Fruit fly (Drosophila melanogaster) whole organism, embryonic: ENCODE results near the gene CG2187.

ENCODE experiments used
- Bdp1 ChIP-seq: fragments of 200-800 bp; sonication (Bioruptor generic); optimal IDR thresholded peaks from 3 replicates; lab custom pipeline; 2016; ENCODE audit warnings: missing biosample characterization, missing genetic modification characterization
- CG1024 ChIP-seq: fragments of 200-800 bp; sonication (Bioruptor generic); IDR thresholded peaks from 2 replicates; pipeline ENCODE4 v1.3.6; 2022; ENCODE audit warnings: missing biosample characterization, missing genetic modification characterization
- CG10565 ChIP-seq: fragments of 200-800 bp; sonication (Bioruptor generic); optimal IDR thresholded peaks from 3 replicates; lab custom pipeline; 2016; ENCODE audit warnings: missing biosample characterization, mild to moderate bottlenecking, missing genetic modification characterization
- CG10654 ChIP-seq: fragments of 200-800 bp; sonication (Bioruptor generic); optimal IDR thresholded peaks from 2 replicates; lab custom pipeline; 2016; ENCODE audit warnings: missing biosample characterization, missing genetic modification characterization
- CG11093 ChIP-seq: fragments of 200-800 bp; sonication (Bioruptor generic); IDR thresholded peaks from 3 replicates; pipeline ENCODE4 v1.3.6; 2022; ENCODE audit warnings: missing biosample characterization, missing genetic modification characterization
- CG11560 ChIP-seq: fragments of 200-800 bp; sonication (Bioruptor generic); IDR thresholded peaks from 3 replicates; pipeline ENCODE4 v1.3.6; 2022; ENCODE audit warnings: missing biosample characterization, missing genetic modification characterization
- CG12219 ChIP-seq: fragments of 200-800 bp; sonication (Bioruptor generic); optimal IDR thresholded peaks from 3 replicates; lab custom pipeline; 2018; ENCODE audit warnings: missing biosample characterization, mild to moderate bottlenecking, missing genetic modification characterization
- CG12299 ChIP-seq: fragments of 200-800 bp; sonication (Bioruptor generic); optimal IDR thresholded peaks from 2 replicates; lab custom pipeline; 2018; ENCODE audit warnings: missing biosample characterization, mild to moderate bottlenecking, missing genetic modification characterization
- CG13296 ChIP-seq: fragments of 200-800 bp; sonication (Bioruptor generic); optimal IDR thresholded peaks from 3 replicates; lab custom pipeline; 2018; ENCODE audit warnings: missing biosample characterization, mild to moderate bottlenecking, missing genetic modification characterization
- CG15269 ChIP-seq: fragments of 200-800 bp; sonication (Bioruptor generic); optimal IDR thresholded peaks from 2 replicates; lab custom pipeline; 2018; ENCODE audit warnings: missing biosample characterization, mild to moderate bottlenecking, missing genetic modification characterization, moderate library complexity
- CG15696 ChIP-seq: fragments of 200-800 bp; sonication (Bioruptor generic); optimal IDR thresholded peaks from 2 replicates; lab custom pipeline; 2019; ENCODE audit warnings: missing biosample characterization, mild to moderate bottlenecking, missing genetic modification characterization, moderate library complexity
- CG17328 ChIP-seq: fragments of 200-800 bp; sonication (Bioruptor generic); IDR thresholded peaks from 2 replicates; pipeline ENCODE4 v1.3.6; 2022; ENCODE audit warnings: missing biosample characterization, missing genetic modification characterization
- CG1832 ChIP-seq: fragments of 200-800 bp; sonication (Bioruptor generic); optimal IDR thresholded peaks from 2 replicates; lab custom pipeline; 2017; ENCODE audit warnings: missing biosample characterization, mild to moderate bottlenecking, missing genetic modification characterization, inconsistent platforms
- CG30020 ChIP-seq: fragments of 200-800 bp; optimal IDR thresholded peaks from 2 replicates; lab custom pipeline; 2019; ENCODE audit warnings: missing biosample characterization, mild to moderate bottlenecking, missing genetic modification characterization, moderate library complexity
- CG3065 ChIP-seq: fragments of 200-800 bp; sonication (Bioruptor generic); optimal IDR thresholded peaks from 2 replicates; lab custom pipeline; 2016; ENCODE audit warnings: missing biosample characterization, missing genetic modification characterization
- CG3838 ChIP-seq: fragments of 200-800 bp; sonication (Bioruptor generic); optimal IDR thresholded peaks from 3 replicates; lab custom pipeline; 2016; ENCODE audit warnings: missing biosample characterization, missing genetic modification characterization
- CG7271 ChIP-seq: fragments of 200-800 bp; sonication (Bioruptor generic); optimal IDR thresholded peaks from 2 replicates; lab custom pipeline; 2018; ENCODE audit warnings: missing biosample characterization, mild to moderate bottlenecking, missing genetic modification characterization, moderate library complexity
- CG8924 ChIP-seq: fragments of 200-800 bp; optimal IDR thresholded peaks from 3 replicates; lab custom pipeline; 2019; ENCODE audit warnings: missing biosample characterization, mild to moderate bottlenecking, missing genetic modification characterization, moderate library complexity
- CG9609 ChIP-seq: fragments of 200-800 bp; sonication (Bioruptor generic); optimal IDR thresholded peaks from 3 replicates; lab custom pipeline; 2016; ENCODE audit warnings: missing biosample characterization, missing genetic modification characterization
- CG9797 ChIP-seq: fragments of 200-800 bp; sonication (Bioruptor generic); optimal IDR thresholded peaks from 3 replicates; lab custom pipeline; 2018; ENCODE audit warnings: missing biosample characterization, mild to moderate bottlenecking, missing genetic modification characterization
- CG9876 ChIP-seq: fragments of 200-800 bp; sonication (Bioruptor generic); optimal IDR thresholded peaks from 2 replicates; lab custom pipeline; 2016; ENCODE audit warnings: missing biosample characterization, missing genetic modification characterization
- D ChIP-seq, 2 experiments: fragments of 200-800 bp in 1 of 2; fragments of >200 bp in 1 of 2; sonication (Bioruptor generic) in 1 of 2; optimal IDR thresholded peaks; 2 replicates in 1 of 2; 3 replicates in 1 of 2; lab custom pipeline; 2017; ENCODE audit warnings: mild to moderate bottlenecking in 1 of 2, missing biosample characterization in 1 of 2, missing genetic modification characterization in 1 of 2, missing genetic modification reagents in 1 of 2
- HLH3B ChIP-seq: fragments of 200-800 bp; sonication (Bioruptor generic); IDR thresholded peaks from 2 replicates; pipeline ENCODE4 v1.3.6; 2022; ENCODE audit warnings: missing biosample characterization, missing genetic modification characterization
- Hr78 ChIP-seq, 2 experiments: fragments of 200-800 bp in 1 of 2; fragments of >200 bp in 1 of 2; sonication (Bioruptor generic) in 1 of 2; optimal IDR thresholded peaks; 2 replicates each; lab custom pipeline; 2017 to 2019; ENCODE audit warnings: missing biosample characterization in 2 of 2, missing genetic modification characterization in 2 of 2, mild to moderate bottlenecking in 1 of 2, moderate library complexity in 1 of 2
- Lhr ChIP-seq: fragments of 200-800 bp; sonication (Bioruptor generic); optimal IDR thresholded peaks from 3 replicates; lab custom pipeline; 2017; ENCODE audit warnings: mild to moderate bottlenecking, missing biosample characterization, missing genetic modification reagents, missing genetic modification characterization
- Med ChIP-seq: fragments of 200-800 bp; sonication (Bioruptor generic); peaks from one replicate; lab custom pipeline; 2016; ENCODE audit warnings: missing biosample characterization, missing genetic modification characterization, mild to moderate bottlenecking, inconsistent platforms, moderate library complexity
- Mes4 ChIP-seq: fragments of 200-800 bp; sonication (Bioruptor generic); optimal IDR thresholded peaks from 2 replicates; lab custom pipeline; 2016; ENCODE audit warnings: missing biosample characterization, missing genetic modification characterization
- Trl ChIP-seq, 3 experiments: fragments of >200 bp in 2 of 3; fragments of 200-800 bp in 1 of 3; sonication (Bioruptor generic) in 1 of 3; optimal IDR thresholded peaks; 2 replicates in 1 of 3; 3 replicates in 2 of 3; lab custom pipeline; 2016 to 2017; ENCODE audit warnings: missing biosample characterization in 1 of 3, missing genetic modification characterization in 1 of 3
- Xrp1 ChIP-seq: fragments of 200-800 bp; sonication (Bioruptor generic); IDR thresholded peaks from 2 replicates; pipeline ENCODE4 v1.3.6; 2022; ENCODE audit warnings: missing biosample characterization, missing genetic modification characterization
- ab ChIP-seq: fragments of 200-800 bp; sonication (Bioruptor generic); optimal IDR thresholded peaks from 2 replicates; lab custom pipeline; 2016; ENCODE audit warnings: missing biosample characterization, missing genetic modification characterization
- ap ChIP-seq: fragments of 200-800 bp; sonication (Bioruptor generic); IDR thresholded peaks from 2 replicates; pipeline ENCODE4 v1.3.6; 2022; ENCODE audit warnings: missing biosample characterization, missing genetic modification characterization
- bowl ChIP-seq: fragments of 200-800 bp; sonication (Bioruptor generic); IDR thresholded peaks from 2 replicates; pipeline ENCODE4 v1.3.6; 2022; ENCODE audit warnings: missing biosample characterization, missing genetic modification characterization
- cas ChIP-seq: fragments of 200-800 bp; sonication (Bioruptor generic); IDR thresholded peaks from 2 replicates; pipeline ENCODE4 v1.3.6; 2022; ENCODE audit warnings: missing biosample characterization, missing genetic modification characterization
- ems ChIP-seq: fragments of 200-800 bp; sonication (Bioruptor generic); optimal IDR thresholded peaks from 3 replicates; lab custom pipeline; 2016; ENCODE audit warnings: missing biosample characterization, missing genetic modification characterization
- esg ChIP-seq: fragments of 200-800 bp; sonication (Bioruptor generic); conservative IDR thresholded peaks from 2 replicates; pipeline ENCODE4 v1.3.6; 2022; ENCODE audit warnings: missing biosample characterization, missing genetic modification characterization
- fd96Cb ChIP-seq: fragments of 200-800 bp; sonication (Bioruptor generic); optimal IDR thresholded peaks from 2 replicates; lab custom pipeline; 2018; ENCODE audit warnings: missing biosample characterization, mild to moderate bottlenecking, missing genetic modification characterization, moderate library complexity
- gem ChIP-seq: fragments of 200-800 bp; sonication (Bioruptor generic); optimal IDR thresholded peaks from 2 replicates; lab custom pipeline; 2019; ENCODE audit warnings: missing biosample characterization, mild to moderate bottlenecking, missing genetic modification characterization, moderate library complexity
- hb ChIP-seq: fragments of 200-800 bp; sonication (Bioruptor generic); IDR thresholded peaks from 3 replicates; pipeline ENCODE4 v1.3.6; 2022; ENCODE audit warnings: missing biosample characterization, missing genetic modification characterization; ENCODE audit not compliant: partially characterized antibody
- klu ChIP-seq: fragments of 200-800 bp; sonication (Bioruptor generic); IDR thresholded peaks from 2 replicates; pipeline ENCODE4 v1.3.6; 2022; ENCODE audit warnings: missing biosample characterization, missing genetic modification characterization
- lov ChIP-seq, 2 experiments: fragments of 200-800 bp in 1 of 2; fragments of >200 bp in 1 of 2; sonication (Bioruptor generic) in 1 of 2; IDR thresholded peaks in 1 of 2; optimal IDR thresholded peaks in 1 of 2; 2 replicates in 1 of 2; 3 replicates in 1 of 2; pipeline versions ENCODE4 v1.3.6 to Lab custom; 2017 to 2022; ENCODE audit warnings: missing biosample characterization in 1 of 2, missing genetic modification characterization in 1 of 2
- pan ChIP-seq, 4 experiments: fragments of >200 bp in 3 of 4; fragments of 200-800 bp in 1 of 4; sonication (Bioruptor generic) in 1 of 4; optimal IDR thresholded peaks in 3 of 4; IDR thresholded peaks in 1 of 4; 2 replicates each; pipeline versions ENCODE4 v1.3.6 to Lab custom; 2017 to 2022; ENCODE audit warnings: missing biosample characterization in 2 of 4, missing genetic modification characterization in 2 of 4, mixed read lengths in 1 of 4
- psq ChIP-seq: fragments of 200-800 bp; sonication (Bioruptor generic); optimal IDR thresholded peaks from 2 replicates; lab custom pipeline; 2017; ENCODE audit warnings: missing biosample characterization, missing genetic modification characterization
- rib ChIP-seq: fragments of 200-800 bp; sonication (Bioruptor generic); IDR thresholded peaks from 2 replicates; pipeline ENCODE4 v1.3.6; 2022; ENCODE audit warnings: missing biosample characterization, missing genetic modification characterization
- run ChIP-seq: fragments of 200-800 bp; sonication (Bioruptor generic); optimal IDR thresholded peaks from 3 replicates; lab custom pipeline; 2018; ENCODE audit warnings: missing biosample characterization, mild to moderate bottlenecking, missing genetic modification characterization
- scrt ChIP-seq: fragments of 200-800 bp; sonication (Bioruptor generic); optimal IDR thresholded peaks from 2 replicates; lab custom pipeline; 2018; ENCODE audit warnings: missing biosample characterization, mild to moderate bottlenecking, missing genetic modification characterization, moderate library complexity
- tx ChIP-seq: fragments of 200-800 bp; sonication (Bioruptor generic); optimal IDR thresholded peaks from 2 replicates; lab custom pipeline; 2016; ENCODE audit warnings: missing biosample characterization, missing genetic modification characterization
- usp ChIP-seq: fragments of >200 bp; optimal IDR thresholded peaks from 2 replicates; lab custom pipeline; 2017; ENCODE audit warnings: missing biosample characterization, missing genetic modification characterization
- vnd ChIP-seq: fragments of 200-800 bp; sonication (Bioruptor generic); IDR thresholded peaks from 3 replicates; pipeline ENCODE4 v1.3.6; 2022; ENCODE audit warnings: missing biosample characterization, missing genetic modification characterization; ENCODE audit not compliant: partially characterized antibody

CG2187 gene

DNA sequence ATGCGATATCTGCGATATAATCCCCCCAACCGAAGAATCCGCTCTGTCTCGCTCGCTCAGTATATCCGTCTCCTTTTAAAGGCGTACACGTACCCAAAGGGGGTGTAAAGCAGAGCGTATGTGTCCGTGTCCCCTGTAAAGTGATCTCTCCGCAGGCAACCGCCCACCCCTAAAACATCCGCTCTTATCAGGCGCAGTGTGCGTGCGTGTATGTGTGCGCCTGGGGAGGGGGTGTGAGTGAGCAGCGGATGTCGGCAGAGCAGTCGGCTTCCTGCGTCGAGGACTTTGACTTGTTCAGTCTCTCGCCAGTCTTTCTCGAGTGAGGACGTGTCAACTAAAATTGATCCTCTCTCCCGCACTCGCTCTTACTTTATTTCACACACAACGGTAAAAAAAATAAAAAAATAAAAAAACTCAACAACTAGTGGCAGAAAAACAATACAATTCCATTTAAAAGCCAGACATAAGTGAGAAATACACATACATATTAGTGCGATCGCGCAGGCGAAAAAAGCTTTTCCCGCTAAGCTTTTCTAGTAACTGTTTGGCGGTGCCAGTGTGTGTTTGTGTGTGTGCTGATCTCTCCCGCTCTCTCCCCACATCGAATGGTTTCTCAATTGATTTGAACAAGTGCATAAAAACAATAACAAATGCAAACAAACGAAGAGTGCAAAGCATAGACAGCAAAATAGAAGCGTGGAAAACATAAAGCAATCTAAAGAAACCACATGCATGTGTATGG lies 32.8 kb downstream of the CG2187 start (continued):
- TF ChIP-seq CG1024 (GFP tag; lab: Robert Waterston, UW) (no peak), psq (GFP tag; lab: Kevin White, UChicago) (no peak), CG17328 (GFP tag; lab: Robert Waterston, UW) (no peak), lov (optimal IDR thresholded peaks at IDR 0.05; lab: Kevin White, UChicago) (no peak), lov (GFP tag; IDR thresholded peaks at IDR 0.05; lab: Robert Waterston, UW) (peak; percentile 32; the same call in 2 of the 3 replicates), CG30020 (no peak), CG7271 (tag; lab: Kevin White, UChicago) (no peak), Lhr (GFP tag; lab: Kevin White, UChicago) (no peak), CG13296 (GFP tag; lab: Kevin White, UChicago) (no peak), Xrp1 (GFP tag; lab: Robert Waterston, UW) (no peak), CG9876 (no peak), CG15269 (tag; lab: Kevin White, UChicago) (no peak), Mes4 (GFP tag; lab: Kevin White, UChicago) (no peak), CG3838 (GFP tag; lab: Kevin White, UChicago) (no peak), CG11093 (no peak), esg (GFP tag; lab: Robert Waterston, UW) (no peak), CG12299 (tag; lab: Kevin White, UChicago) (no peak), Bdp1 (no peak), tx (GFP tag; lab: Kevin White, UChicago) (no peak), CG15696 (tag; lab: Kevin White, UChicago) (no peak), scrt (no peak), CG3065 (GFP tag; lab: Kevin White, UChicago) (no peak), fd96Cb (tag; lab: Kevin White, UChicago) (no peak), bowl (no peak), hb (GFP tag; lab: Robert Waterston, UW) (no peak), CG8924 (tag; lab: Kevin White, UChicago) (no peak), gem (tag; lab: Kevin White, UChicago) (no peak), run (tag; lab: Kevin White, UChicago) (no peak), rib (GFP tag; lab: Robert Waterston, UW) (peak; percentile 37; the same call in 1 of the 2 replicates), ap (GFP tag; lab: Robert Waterston, UW) (no peak), CG10654 (GFP tag; lab: Kevin White, UChicago) (no peak), Hr78 (GFP tag; optimal IDR thresholded peaks at IDR 0.05; lab: Kevin White, UChicago) (no peak), ab (GFP tag; lab: Kevin White, UChicago) (no peak), Trl (optimal IDR thresholded peaks at IDR 0.05; lab: Kevin White, UChicago) (peak; percentile 36 to 73), Trl (GFP tag; optimal IDR thresholded peaks at IDR 0.05; lab: Kevin White, UChicago) (no peak), vnd (no peak), CG12219 (no peak), usp (GFP tag; lab: Kevin White, UChicago) (no peak), D (optimal IDR thresholded peaks at IDR 0.05; lab: Kevin White, UChicago) (no peak), D (GFP tag; optimal IDR thresholded peaks at IDR 0.05; lab: Kevin White, UChicago) (no peak), cas (no peak), CG1832 (GFP tag; lab: Kevin White, UChicago) (peak; percentile 76), pan (optimal IDR thresholded peaks at IDR 0.05; lab: Kevin White, UChicago) (no peak), pan (GFP tag; optimal IDR thresholded peaks at IDR 0.05 in 1 of 2, IDR thresholded peaks at IDR 0.05 in 1 of 2) (peak in 1 of 2 experiments; percentile 22), CG9609 (GFP tag; lab: Kevin White, UChicago) (no peak), CG9797 (no peak), Med (GFP tag; lab: Kevin White, UChicago) (peak; percentile 63), HLH3B (GFP tag; lab: Robert Waterston, UW) (no peak), ems (no peak), CG10565 (GFP tag; lab: Kevin White, UChicago) (no peak), CG11560 (tag; lab: Robert Waterston, UW) (no peak), klu (GFP tag; lab: Robert Waterston, UW) (no peak)
